Worm (Caenorhabditis elegans) whole organism, young adult: ENCODE data around the gene W04B5.6.

Source experiments
- C06A6.2 ChIP-seq: fragments of 200-800 bp; sonication (Bioruptor generic); conservative IDR thresholded peaks from 2 replicates; pipeline ENCODE4 v1.3.6; 2022; ENCODE audit warnings: missing genetic modification characterization, missing compliant biosample characterization
- C17E4.6 ChIP-seq: fragments of 200-800 bp; sonication (Bioruptor generic); IDR thresholded peaks from 2 replicates; pipeline ENCODE4 v1.3.6; 2022; ENCODE audit warnings: missing genetic modification reagents, missing genetic modification characterization, missing compliant biosample characterization
- F33H1.4 ChIP-seq: fragments of 200-800 bp; sonication (Bioruptor generic); IDR thresholded peaks from 2 replicates; pipeline ENCODE4 v1.3.6; 2022; ENCODE audit warnings: missing genetic modification reagents, missing genetic modification characterization, missing compliant biosample characterization
- F37B4.10 ChIP-seq: fragments of 200-800 bp; sonication (Bioruptor generic); IDR thresholded peaks from 2 replicates; pipeline ENCODE4 v1.3.6; 2022; ENCODE audit warnings: missing genetic modification characterization, missing compliant biosample characterization
- F52B5.7 ChIP-seq: sonication (generic microtip); optimal IDR thresholded peaks from 2 replicates; lab custom pipeline; 2016; ENCODE audit warnings: mild to moderate bottlenecking, missing genetic modification characterization, missing compliant biosample characterization
- F57C9.4 ChIP-seq: sonication (generic microtip); optimal IDR thresholded peaks from 2 replicates; lab custom pipeline; 2017; ENCODE audit warnings: mild to moderate bottlenecking, missing genetic modification characterization, missing compliant biosample characterization
- Y53F4B.3 ChIP-seq: fragments of 200-800 bp; sonication (Bioruptor generic); IDR thresholded peaks from 2 replicates; pipeline ENCODE4 v1.3.6; 2022; ENCODE audit warnings: missing genetic modification reagents, missing genetic modification characterization, missing compliant biosample characterization
- Y67H2A.10 ChIP-seq: fragments of 200-800 bp; sonication (Bioruptor generic); conservative IDR thresholded peaks from 2 replicates; pipeline ENCODE4 v1.3.6; 2022; ENCODE audit warnings: missing genetic modification reagents, missing genetic modification characterization, missing compliant biosample characterization
- Y95B8A.8 ChIP-seq: fragments of 200-800 bp; sonication (Bioruptor generic); IDR thresholded peaks from 2 replicates; pipeline ENCODE4 v1.3.6; 2022; ENCODE audit warnings: missing genetic modification reagents, missing genetic modification characterization, missing compliant biosample characterization
- ZK185.1 ChIP-seq: sonication (generic microtip); optimal IDR thresholded peaks from 2 replicates; lab custom pipeline; 2016; ENCODE audit warnings: mild to moderate bottlenecking, missing genetic modification characterization, missing compliant biosample characterization; ENCODE audit not compliant: poor library complexity, severe bottlenecking
- aptf-3 ChIP-seq: fragments of 200-800 bp; sonication (Bioruptor generic); IDR thresholded peaks from 2 replicates; pipeline ENCODE4 v1.3.6; 2022; ENCODE audit warnings: missing genetic modification characterization, missing compliant biosample characterization
- attf-3 ChIP-seq: fragments of 200-800 bp; sonication (Bioruptor generic); conservative IDR thresholded peaks from 2 replicates; pipeline ENCODE4 v1.3.6; 2022; ENCODE audit warnings: missing genetic modification reagents, missing genetic modification characterization, missing compliant biosample characterization
- attf-6 ChIP-seq: fragments of 200-800 bp; sonication (Bioruptor generic); IDR thresholded peaks from 2 replicates; pipeline ENCODE4 v1.3.6; 2022; ENCODE audit warnings: missing genetic modification reagents, missing genetic modification characterization, missing compliant biosample characterization
- cebp-2 ChIP-seq: fragments of 200-800 bp; sonication (Bioruptor generic); IDR thresholded peaks from 2 replicates; pipeline ENCODE4 v1.3.6; 2022; ENCODE audit warnings: missing genetic modification characterization, missing compliant biosample characterization
- ceh-100 ChIP-seq: fragments of 200-800 bp; sonication (Bioruptor generic); IDR thresholded peaks from 2 replicates; pipeline ENCODE4 v1.3.6; 2022; ENCODE audit warnings: missing genetic modification reagents, missing genetic modification characterization, missing compliant biosample characterization
- ceh-40 ChIP-seq: fragments of 200-800 bp; sonication (Bioruptor generic); IDR thresholded peaks from 2 replicates; pipeline ENCODE4 v1.3.6; 2022; ENCODE audit warnings: missing genetic modification characterization, missing compliant biosample characterization
- ceh-58 ChIP-seq: fragments of 200-800 bp; sonication (Bioruptor generic); IDR thresholded peaks from 2 replicates; pipeline ENCODE4 v1.3.6; 2022; ENCODE audit warnings: missing genetic modification characterization, missing compliant biosample characterization
- ceh-79 ChIP-seq: sonication (generic microtip); optimal IDR thresholded peaks from 2 replicates; lab custom pipeline; 2017; ENCODE audit warnings: mild to moderate bottlenecking, missing genetic modification characterization, missing compliant biosample characterization
- ceh-91 ChIP-seq: fragments of 200-800 bp; sonication (Bioruptor generic); IDR thresholded peaks from 2 replicates; pipeline ENCODE4 v1.3.6; 2022; ENCODE audit warnings: missing genetic modification reagents, missing genetic modification characterization, missing compliant biosample characterization
- die-1 ChIP-seq: sonication (generic microtip); optimal IDR thresholded peaks from 2 replicates; lab custom pipeline; 2016; ENCODE audit warnings: missing genotype, mild to moderate bottlenecking, missing genetic modification characterization, missing compliant biosample characterization
- dox-1 ChIP-seq: fragments of 200-800 bp; sonication (Bioruptor generic); IDR thresholded peaks from 2 replicates; pipeline ENCODE4 v1.3.6; 2022; ENCODE audit warnings: missing genetic modification reagents, missing genetic modification characterization, missing compliant biosample characterization
- efl-1 ChIP-seq: fragments of 150-350 bp; optimal IDR thresholded peaks from 2 replicates; lab custom pipeline; 2014; ENCODE audit warnings: missing biosample characterization, missing genetic modification reagents, missing genetic modification characterization
- egrh-3 ChIP-seq: fragments of 200-800 bp; sonication (Bioruptor generic); IDR thresholded peaks from 2 replicates; pipeline ENCODE4 v1.3.6; 2022; ENCODE audit warnings: missing genetic modification reagents, missing genetic modification characterization, missing compliant biosample characterization
- hlh-26 ChIP-seq: fragments of 200-800 bp; sonication (Bioruptor generic); conservative IDR thresholded peaks from 2 replicates; pipeline ENCODE4 v1.3.6; 2022; ENCODE audit warnings: missing genetic modification reagents, missing genetic modification characterization, missing compliant biosample characterization
- hrde-1 ChIP-seq: sonication (generic microtip); optimal IDR thresholded peaks from 2 replicates; lab custom pipeline; 2016; ENCODE audit warnings: missing genetic modification characterization, mild to moderate bottlenecking, missing compliant biosample characterization, moderate library complexity, missing genotype, missing genetic modification reagents, borderline replicate concordance
- lag-1 ChIP-seq: fragments of 200-800 bp; sonication (Bioruptor generic); IDR thresholded peaks from 2 replicates; pipeline ENCODE4 v1.3.6; 2022; ENCODE audit warnings: missing genetic modification reagents, missing genetic modification characterization, missing compliant biosample characterization
- lin-35 ChIP-seq, 3 experiments: fragments of 150-350 bp in 2 of 3; sonication (generic microtip) in 1 of 3; optimal IDR thresholded peaks; 2 replicates each; lab custom pipeline; 2014 to 2018; ENCODE audit warnings: missing biosample characterization in 3 of 3, missing genetic modification characterization in 3 of 3, missing genetic modification reagents in 3 of 3
- lin-40 ChIP-seq: sonication (generic microtip); optimal IDR thresholded peaks from 2 replicates; lab custom pipeline; 2016; ENCODE audit warnings: missing genetic modification characterization, mild to moderate bottlenecking, missing compliant biosample characterization, missing genotype, missing genetic modification reagents
- lin-54 ChIP-seq: fragments of 200-800 bp; sonication (Bioruptor generic); optimal IDR thresholded peaks from 2 replicates; lab custom pipeline; 2018; ENCODE audit warnings: mild to moderate bottlenecking, missing genetic modification characterization, missing compliant biosample characterization
- mcd-1 ChIP-seq: fragments of 200-800 bp; sonication (Bioruptor generic); IDR thresholded peaks from 2 replicates; pipeline ENCODE4 v1.3.6; 2022; ENCODE audit warnings: missing genetic modification reagents, missing genetic modification characterization, missing compliant biosample characterization
- mel-28 ChIP-seq: sonication (generic microtip); optimal IDR thresholded peaks from 2 replicates; lab custom pipeline; 2016; ENCODE audit warnings: borderline replicate concordance, mild to moderate bottlenecking, missing genetic modification characterization, missing compliant biosample characterization
- nfyb-1 ChIP-seq: fragments of 200-800 bp; sonication (Bioruptor generic); IDR thresholded peaks from 2 replicates; pipeline ENCODE4 v1.3.6; 2022; ENCODE audit warnings: missing genetic modification reagents, missing genetic modification characterization, missing compliant biosample characterization
- nhr-27 ChIP-seq: fragments of 200-800 bp; sonication (Bioruptor generic); optimal IDR thresholded peaks from 2 replicates; lab custom pipeline; 2018; ENCODE audit warnings: mild to moderate bottlenecking, missing genetic modification characterization, moderate library complexity, missing compliant biosample characterization
- nhr-80 ChIP-seq: sonication (generic microtip); optimal IDR thresholded peaks from 2 replicates; lab custom pipeline; 2016; ENCODE audit warnings: missing genetic modification characterization, missing compliant biosample characterization
- sea-2 ChIP-seq: fragments of 200-800 bp; sonication (Bioruptor generic); IDR thresholded peaks from 2 replicates; pipeline ENCODE4 v1.3.6; 2022; ENCODE audit warnings: missing genetic modification characterization, missing compliant biosample characterization
- sptf-2 ChIP-seq: fragments of 200-800 bp; sonication (Bioruptor generic); optimal IDR thresholded peaks from 2 replicates; lab custom pipeline; 2018; ENCODE audit warnings: mild to moderate bottlenecking, missing genetic modification characterization, missing compliant biosample characterization
- tbx-9 ChIP-seq: sonication (generic microtip); optimal IDR thresholded peaks from 2 replicates; lab custom pipeline; 2016; ENCODE audit warnings: borderline replicate concordance, missing genetic modification characterization, inconsistent platforms, missing compliant biosample characterization
- tlf-1 ChIP-seq: fragments of 200-800 bp; sonication (Bioruptor generic); optimal IDR thresholded peaks from 2 replicates; lab custom pipeline; 2018; ENCODE audit warnings: mild to moderate bottlenecking, missing genetic modification characterization, missing compliant biosample characterization
- unc-130 ChIP-seq: sonication (generic microtip); optimal IDR thresholded peaks from 2 replicates; lab custom pipeline; 2016; ENCODE audit warnings: missing genetic modification reagents, missing genetic modification characterization, missing compliant biosample characterization
- zfh-2 ChIP-seq: fragments of 200-800 bp; sonication (Bioruptor generic); conservative IDR thresholded peaks from 2 replicates; pipeline ENCODE4 v1.3.6; 2022; ENCODE audit warnings: missing genetic modification reagents, missing genetic modification characterization, missing compliant biosample characterization
- zim-3 ChIP-seq: sonication (generic microtip); optimal IDR thresholded peaks from 2 replicates; lab custom pipeline; 2017; ENCODE audit warnings: mild to moderate bottlenecking, missing genetic modification characterization, moderate library complexity, missing compliant biosample characterization
- ztf-18 ChIP-seq: sonication (generic microtip); optimal IDR thresholded peaks from 2 replicates; lab custom pipeline; 2016; ENCODE audit warnings: missing genotype, mild to moderate bottlenecking, missing genetic modification characterization, missing compliant biosample characterization

Gene W04B5.6

DNA sequence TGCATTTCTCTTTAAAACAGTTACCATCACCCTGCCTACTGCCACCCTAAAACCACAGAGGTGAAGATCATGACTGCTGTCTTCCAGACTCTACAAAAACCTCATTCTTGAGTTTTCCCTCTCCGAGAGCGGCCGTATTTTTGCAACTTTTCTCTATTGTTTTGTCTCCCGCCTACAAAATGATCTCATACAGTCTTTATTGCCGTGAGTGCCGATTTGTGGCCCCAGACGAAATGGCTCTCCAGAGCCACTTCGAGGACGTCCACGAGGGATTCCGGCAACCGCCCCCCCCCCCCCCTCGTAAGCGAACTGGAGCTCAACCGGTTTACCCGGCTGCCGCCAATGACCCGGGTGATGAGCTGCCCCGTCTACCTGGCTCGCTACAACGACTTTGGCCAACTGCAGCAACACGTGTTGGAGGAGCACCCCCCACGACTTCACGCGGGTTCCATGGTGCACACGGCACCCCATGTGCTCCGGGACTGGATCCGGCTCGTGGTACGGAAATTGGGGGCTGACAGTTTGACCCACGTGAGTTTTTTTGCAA is 10.4 kb downstream of the W04B5.6 start:
- no peak for TF ChIP-seq tbx-9 (tag; lab: Kevin White, UChicago)
- no peak for TF ChIP-seq attf-6 (GFP tag; lab: Robert Waterston, UW)
- no peak for TF ChIP-seq nhr-27
- TF ChIP-seq mel-28 (tag; lab: Kevin White, UChicago) = no peak
- TF ChIP-seq ceh-79 = peak; percentile 2
- TF ChIP-seq mcd-1 (GFP tag; lab: Robert Waterston, UW) = 0 out of 2 replicates have a peak, but pooled peaks have one; percentile 8
- peak; percentile 90 for TF ChIP-seq egrh-3 (GFP tag; lab: Robert Waterston, UW)
- no peak for TF ChIP-seq F57C9.4 (tag; lab: Kevin White, UChicago)
- TF ChIP-seq zim-3 (tag; lab: Kevin White, UChicago) = peak; percentile 61
- TF ChIP-seq F33H1.4 (GFP tag; lab: Robert Waterston, UW) = no peak
- 0 out of 2 replicates have a peak, but pooled peaks have one; percentile 57 for TF ChIP-seq F37B4.10 (GFP tag; lab: Robert Waterston, UW)
- TF ChIP-seq nhr-80 (tag; lab: Kevin White, UChicago) = no peak
- no peak for TF ChIP-seq Y67H2A.10 (GFP tag; lab: Robert Waterston, UW)
- 0 out of 2 replicates have a peak, but pooled peaks have one; percentile 23 for TF ChIP-seq dox-1 (GFP tag; lab: Robert Waterston, UW)
- peak; percentile 93 for TF ChIP-seq zfh-2 (GFP tag; lab: Robert Waterston, UW)

ce11 chrIII:2423638-2424037 is 11.6 kb downstream of the W04B5.6 start:
- no peak for TF ChIP-seq C17E4.6 (GFP tag; lab: Robert Waterston, UW)
- TF ChIP-seq sea-2 = no peak
- no peak for TF ChIP-seq ZK185.1 (tag; lab: Kevin White, UChicago)
- no peak for TF ChIP-seq Y53F4B.3 (GFP tag; lab: Robert Waterston, UW)
- TF ChIP-seq F33H1.4 (GFP tag; lab: Robert Waterston, UW) = no peak
- no peak for TF ChIP-seq efl-1 (GFP tag; lab: Kevin White, UChicago)
- no peak for TF ChIP-seq lin-35 (GFP tag; optimal IDR thresholded peaks at IDR 0.05; lab: Kevin White, UChicago)
- TF ChIP-seq attf-6 (GFP tag; lab: Robert Waterston, UW) = no peak
- no peak for TF ChIP-seq mel-28 (tag; lab: Kevin White, UChicago)
- no peak for TF ChIP-seq lag-1 (GFP tag; lab: Robert Waterston, UW)
- no peak for TF ChIP-seq aptf-3 (GFP tag; lab: Robert Waterston, UW)
- no peak for TF ChIP-seq dox-1 (GFP tag; lab: Robert Waterston, UW)
- no peak for TF ChIP-seq ceh-100 (GFP tag; lab: Robert Waterston, UW)

DNA sequence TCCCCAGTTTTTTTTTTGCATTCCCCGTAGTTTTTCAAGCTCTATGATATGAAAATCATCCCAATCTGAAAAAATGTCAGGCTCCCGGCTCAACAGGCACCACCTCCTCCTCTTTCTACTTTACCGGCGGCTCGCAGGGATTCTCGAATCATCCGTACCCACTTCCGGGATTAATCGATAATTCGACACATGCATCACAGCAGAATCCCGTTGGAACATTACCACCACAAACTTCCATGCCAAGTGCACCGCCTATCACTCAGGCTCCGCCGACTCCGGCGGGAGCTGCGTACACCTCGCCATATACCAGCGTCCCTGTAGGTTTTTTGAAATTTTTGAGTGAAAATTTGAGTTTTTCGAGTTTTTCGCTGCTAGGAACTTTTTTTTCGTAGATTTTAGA is 14.0 kb downstream of the W04B5.6 start:
- TF ChIP-seq die-1 (tag; lab: Kevin White, UChicago) (no peak), C06A6.2 (GFP tag; lab: Robert Waterston, UW) (no peak), F52B5.7 (no peak), ceh-91 (GFP tag; lab: Robert Waterston, UW) (no peak), cebp-2 (GFP tag; lab: Robert Waterston, UW) (no peak), lin-35 (GFP tag; optimal IDR thresholded peaks at IDR 0.05; lab: Kevin White, UChicago) (no peak), ceh-58 (GFP tag; lab: Robert Waterston, UW) (0 out of 2 replicates have a peak, but pooled peaks have one; percentile 83), hrde-1 (tag; lab: Kevin White, UChicago) (no peak), attf-3 (GFP tag; lab: Robert Waterston, UW) (no peak), zfh-2 (GFP tag; lab: Robert Waterston, UW) (0 out of 2 replicates have a peak, but pooled peaks have one; percentile 15)
- TF ChIP-seq, all 124 proteins: peak for 2

- TF ChIP-seq Y95B8A.8 (GFP tag; lab: Robert Waterston, UW) = no peak
- no peak for TF ChIP-seq nfyb-1 (GFP tag; lab: Robert Waterston, UW)
- no peak for TF ChIP-seq ztf-18
- TF ChIP-seq ceh-79 = no peak
- no peak for TF ChIP-seq ceh-40 (GFP tag; lab: Robert Waterston, UW)
- no peak for TF ChIP-seq lin-40 (tag; lab: Kevin White, UChicago)
- no peak for TF ChIP-seq tlf-1 (GFP tag; lab: Kevin White, UChicago)
- no peak for TF ChIP-seq hlh-26 (GFP tag; lab: Robert Waterston, UW)
- no peak for TF ChIP-seq lin-54 (GFP tag; lab: Kevin White, UChicago)
- no peak for TF ChIP-seq unc-130 (GFP tag; lab: Kevin White, UChicago)
- no peak for TF ChIP-seq sptf-2
These were observed 15.8 kb downstream of the W04B5.6 start for ce11 chrIII:2419504-2419903.
